Fruit fly (Drosophila melanogaster): Measurements from ENCODE around the gene CG12321.

CG12321 gene

DNA sequence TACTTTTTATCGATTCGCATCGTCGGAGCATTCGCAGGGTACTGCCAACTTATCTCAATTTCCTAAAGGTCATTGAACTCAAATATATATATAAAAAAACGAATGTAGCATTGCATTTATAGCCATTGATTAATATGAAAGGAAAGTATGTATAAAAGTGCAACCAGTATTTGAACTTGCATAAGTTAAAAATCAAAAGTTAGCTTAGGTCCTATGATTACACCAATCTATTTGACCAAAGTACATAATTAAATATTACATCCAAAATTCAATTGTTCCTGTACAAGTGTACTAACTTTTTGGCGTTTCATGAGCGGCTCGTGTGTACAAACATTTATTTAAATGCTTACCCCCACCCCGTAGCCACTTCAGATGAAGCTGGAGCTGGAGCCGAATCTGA is 31.0 kb downstream of the CG12321 start:
- TF ChIP-seq CG7368 (GFP tag; optimal IDR thresholded peaks at IDR 0.05) (no peak), CG8319 (GFP tag; optimal IDR thresholded peaks at IDR 0.05) (no peak), pdm3 (GFP tag; optimal IDR thresholded peaks at IDR 0.05) (peak; percentile 55), CG11902 (GFP tag; optimal IDR thresholded peaks at IDR 0.05) (peak; percentile 32), cyc (GFP tag; optimal IDR thresholded peaks at IDR 0.05) (peak; percentile 45), eg (GFP tag; IDR thresholded peaks at IDR 0.05) (no peak), Blimp-1 (GFP tag; optimal IDR thresholded peaks at IDR 0.05) (no peak), CG10669 (GFP tag; optimal IDR thresholded peaks at IDR 0.05) (no peak), Lpt (GFP tag; optimal IDR thresholded peaks at IDR 0.05) (no peak), CG8632 (GFP tag; optimal IDR thresholded peaks at IDR 0.05) (peak; percentile 63), CG3919 (GFP tag; optimal IDR thresholded peaks at IDR 0.05) (peak; percentile 33), salr (GFP tag; optimal IDR thresholded peaks at IDR 0.05) (peak in 1 of 2 experiments; percentile 36), CG32006 (GFP tag; optimal IDR thresholded peaks at IDR 0.05) (peak; percentile 45), Sox14 (GFP tag; optimal IDR thresholded peaks at IDR 0.05) (peak; percentile 54), OdsH (GFP tag; optimal IDR thresholded peaks at IDR 0.05) (peak; percentile 49), CG11294 (GFP tag; IDR thresholded peaks at IDR 0.05) (no peak), vri (GFP tag; optimal IDR thresholded peaks at IDR 0.05) (no peak), CG6276 (GFP tag; optimal IDR thresholded peaks at IDR 0.05) (no peak), Ets21C (GFP tag; optimal IDR thresholded peaks at IDR 0.05) (peak; percentile 27), achi (GFP tag; optimal IDR thresholded peaks at IDR 0.05) (peak; percentile 40), Met (GFP tag; optimal IDR thresholded peaks at IDR 0.05) (peak; percentile 64), CG8119 (GFP tag; IDR thresholded peaks at IDR 0.05) (no peak), Sox102F (GFP tag; optimal IDR thresholded peaks at IDR 0.05) (peak; percentile 31), dac (GFP tag; optimal IDR thresholded peaks at IDR 0.05) (no peak), spab (GFP tag; optimal IDR thresholded peaks at IDR 0.05) (peak; percentile 13), CG16779 (tag; optimal IDR thresholded peaks at IDR 0.05) (no peak), svp (GFP tag) (peak; percentile 81), CG4318 (GFP tag; optimal IDR thresholded peaks at IDR 0.05) (no peak), dsx (GFP tag; optimal IDR thresholded peaks at IDR 0.05; ENCODE audit: poor library complexity, severe bottlenecking) (no peak), CG31627 (GFP tag; optimal IDR thresholded peaks at IDR 0.05) (peak; percentile 50), Hr38 (GFP tag; optimal IDR thresholded peaks at IDR 0.05) (no peak), Hr39 (GFP tag; optimal IDR thresholded peaks at IDR 0.05) (peak; percentile 47), Gug (GFP tag; IDR thresholded peaks at IDR 0.05) (no peak), CG1621 (tag; optimal IDR thresholded peaks at IDR 0.05) (no peak), Eip75B (GFP tag; optimal IDR thresholded peaks at IDR 0.05) (peak; percentile 30), CG34406 (GFP tag; optimal IDR thresholded peaks at IDR 0.05) (peak; percentile 55), CG3032 (tag; optimal IDR thresholded peaks at IDR 0.05) (peak; percentile 77), Smox (GFP tag; optimal IDR thresholded peaks at IDR 0.05) (peak; percentile 59), fd59A (GFP tag; optimal IDR thresholded peaks at IDR 0.05) (peak; percentile 36), CG6854 (GFP tag; optimal IDR thresholded peaks at IDR 0.05) (no peak), CG6163 (GFP tag; IDR thresholded peaks at IDR 0.05) (no peak), CG15336 (GFP tag; IDR thresholded peaks at IDR 0.05) (no peak), acj6 (GFP tag; optimal IDR thresholded peaks at IDR 0.05) (peak; percentile 44), CG11762 (GFP tag; optimal IDR thresholded peaks at IDR 0.05; ENCODE audit: insufficient read depth) (no peak), Sox15 (GFP tag; optimal IDR thresholded peaks at IDR 0.05) (peak; percentile 46), topi (GFP tag; optimal IDR thresholded peaks at IDR 0.05) (peak; percentile 67), net (GFP tag; optimal IDR thresholded peaks at IDR 0.05) (peak; percentile 20), Hr4 (GFP tag; optimal IDR thresholded peaks at IDR 0.05) (no peak), Eip93F (GFP tag; optimal IDR thresholded peaks at IDR 0.05) (no peak), fd85E (GFP tag; optimal IDR thresholded peaks at IDR 0.05) (no peak), CG6808 (GFP tag; optimal IDR thresholded peaks at IDR 0.05) (no peak), CG9139 (GFP tag; optimal IDR thresholded peaks at IDR 0.05) (no peak), CG10631 (GFP tag; optimal IDR thresholded peaks at IDR 0.05) (peak; percentile 36)
